Worm (Caenorhabditis elegans): ENCODE data around the gene C31E10.11.
A peak's percentile ranks its signal among the peaks of the same experiment; 100 is the strongest.

DNA sequence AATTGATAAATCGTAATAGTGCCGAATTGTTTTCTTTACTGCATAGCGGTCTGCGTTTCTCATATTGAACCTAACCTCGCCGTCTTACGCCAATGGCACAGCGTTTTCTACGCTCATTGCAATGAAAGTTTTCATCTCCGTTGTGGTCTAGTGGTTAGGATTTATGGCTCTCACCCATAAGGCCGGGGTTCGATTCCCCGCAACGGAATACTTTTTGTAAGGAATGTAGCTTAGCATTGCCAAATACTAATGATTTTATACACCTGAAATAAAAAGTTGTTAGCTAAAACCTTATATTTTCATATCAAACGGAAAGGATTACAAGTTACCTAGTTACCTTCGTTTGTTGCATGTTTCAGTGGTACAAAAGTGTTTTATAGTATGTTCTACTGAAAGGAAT is 25.2 kb upstream of the C31E10.11 start:
- TF ChIP-seq ceh-43 (GFP tag; optimal IDR thresholded peaks at IDR 0.05) (peak; percentile 78), lsy-2 (tag; optimal IDR thresholded peaks at IDR 0.05) (peak; percentile 1), blmp-1 (tag; optimal IDR thresholded peaks at IDR 0.05) (no peak)
